Worm (Caenorhabditis elegans): ENCODE results near the gene ife-1.

The ife-1 gene

DNA sequence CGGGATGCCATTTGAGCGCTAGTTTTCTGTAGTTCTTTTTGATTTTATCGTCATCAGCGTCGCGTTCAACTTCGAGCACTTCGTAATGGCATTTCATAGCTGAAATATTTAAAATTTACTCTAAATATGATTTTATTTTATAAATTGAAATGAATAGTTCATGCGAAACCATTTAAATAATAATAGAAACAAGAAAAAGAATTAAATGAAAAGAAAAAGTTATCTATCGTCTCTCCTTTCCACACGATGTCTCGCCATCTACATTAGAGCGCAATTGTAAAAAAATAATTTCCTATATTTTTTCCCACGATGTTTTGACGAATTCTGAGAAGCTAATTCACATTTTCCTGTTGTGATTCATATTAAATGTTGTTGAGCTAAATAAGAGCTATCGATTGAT is 50.0 kb downstream of the ife-1 start, which contains the start of gene dnj-17:
Gene dnj-17 (minus strand): TSS at position 101 of the 400 bp plus-strand sequence.
- no peak for TF ChIP-seq F13H6.1 (tag; optimal IDR thresholded peaks at IDR 0.05)
- TF ChIP-seq fos-1 (tag; optimal IDR thresholded peaks at IDR 0.05): no peak
- TF ChIP-seq peb-1 (tag; optimal IDR thresholded peaks at IDR 0.05): no peak
- no peak for TF ChIP-seq lin-13 (GFP tag; optimal IDR thresholded peaks at IDR 0.05)
- no peak for TF ChIP-seq nhr-11 (tag; optimal IDR thresholded peaks at IDR 0.05)
- TF ChIP-seq ztf-1 (GFP tag; conservative IDR thresholded peaks at IDR 0.05): no peak
- TF ChIP-seq nhr-25 (tag; optimal IDR thresholded peaks at IDR 0.05): no peak
- TF ChIP-seq gmeb-1 (tag; optimal IDR thresholded peaks at IDR 0.05): no peak
- TF ChIP-seq nhr-77 (tag; optimal IDR thresholded peaks at IDR 0.05): no peak
- no peak for TF ChIP-seq ztf-11 (tag; optimal IDR thresholded peaks at IDR 0.05)

DNA sequence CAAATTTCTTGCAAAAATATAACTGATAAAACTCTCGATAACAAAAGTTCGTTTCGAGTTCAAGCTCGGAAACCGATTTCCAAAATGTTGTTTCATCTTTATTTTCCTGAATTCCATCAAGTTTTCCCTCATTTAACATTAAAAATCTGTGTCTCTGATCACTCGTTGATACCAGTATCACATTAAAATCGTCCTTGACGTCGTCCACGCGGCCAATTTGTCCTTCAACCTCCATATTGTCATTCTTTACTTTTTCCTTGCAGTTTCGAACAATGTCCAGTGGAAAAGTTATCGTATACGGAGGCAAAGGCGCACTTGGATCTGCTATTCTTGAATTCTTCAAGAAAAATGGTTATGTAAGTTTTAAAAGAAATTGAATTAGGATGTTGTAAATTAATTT is 50.4 kb downstream of the ife-1 start, which contains the start of gene qdpr-1:
Gene qdpr-1 (plus strand): TSS at position 264 of the 400 bp plus-strand sequence.
- TF ChIP-seq lin-13 (GFP tag; optimal IDR thresholded peaks at IDR 0.05): no peak
- TF ChIP-seq nhr-10 (tag; optimal IDR thresholded peaks at IDR 0.05): no peak
